ENCODE assay signal across 5 worm cellular contexts in genomic region chrX:15533260-15533659, ce11.
TF ChIP-seq lines count a peak whose summit lies in the region.

No protein-coding gene starts in this region.

TF ChIP-seq in whole organism, L1 larva, 84 proteins besides CTCF, POLR2A, EP300 and RAD21:
- TF ChIP-seq nhr-85 (tag; lab: Kevin White, UChicago) (no peak), egl-13 (tag; optimal IDR thresholded peaks at IDR 0.05; lab: Kevin White, UChicago) (no peak), lin-14 (GFP tag; optimal IDR thresholded peaks at IDR 0.05; lab: Kevin White, UChicago) (peak; percentile 53), efl-1 (optimal IDR thresholded peaks at IDR 0.05; lab: Kevin White, UChicago) (no peak), efl-1 (GFP tag; optimal IDR thresholded peaks at IDR 0.05 in 1 of 2; lab: Kevin White, UChicago) (peak in 1 of 2 experiments; percentile 16), nhr-71 (tag; optimal IDR thresholded peaks at IDR 0.05; lab: Kevin White, UChicago) (peak; percentile 52), sptf-1 (tag; optimal IDR thresholded peaks at IDR 0.05; lab: Kevin White, UChicago) (no peak), egl-27 (tag; optimal IDR thresholded peaks at IDR 0.05; lab: Kevin White, UChicago) (no peak), isw-1 (GFP tag; IDR thresholded peaks at IDR 0.05; lab: Robert Waterston, UW) (no peak), ztf-11 (tag; optimal IDR thresholded peaks at IDR 0.05; lab: Kevin White, UChicago) (no peak), C16A3.4 (tag; optimal IDR thresholded peaks at IDR 0.05; lab: Kevin White, UChicago) (no peak), lsy-2 (tag; optimal IDR thresholded peaks at IDR 0.05; lab: Kevin White, UChicago) (no peak), fkh-8 (tag; optimal IDR thresholded peaks at IDR 0.05; lab: Kevin White, UChicago) (peak; percentile 61), nhr-47 (tag; optimal IDR thresholded peaks at IDR 0.05; lab: Kevin White, UChicago) (peak; percentile 17), swsn-7 (tag; optimal IDR thresholded peaks at IDR 0.05; lab: Kevin White, UChicago) (no peak)

TF ChIP-seq in whole organism, L2 larva, 48 proteins besides CTCF, POLR2A, EP300 and RAD21:
- TF ChIP-seq nhr-237 (tag; optimal IDR thresholded peaks at IDR 0.05; lab: Kevin White, UChicago) (no peak), fos-1 (tag; optimal IDR thresholded peaks at IDR 0.05; lab: Kevin White, UChicago) (no peak), nhr-21 (tag; optimal IDR thresholded peaks at IDR 0.05; lab: Kevin White, UChicago) (peak; percentile 6), lsy-2 (tag; optimal IDR thresholded peaks at IDR 0.05; lab: Kevin White, UChicago) (peak in 1 of 2 experiments; percentile 3)

TF ChIP-seq in whole organism, L4 larva, 104 proteins besides CTCF, POLR2A, EP300 and RAD21:
- TF ChIP-seq daf-16 (GFP tag; optimal IDR thresholded peaks at IDR 0.05; lab: Kevin White, UChicago) (no peak), daf-16 (tag; optimal IDR thresholded peaks at IDR 0.05; lab: Kevin White, UChicago) (no peak), egl-43 (GFP tag; IDR thresholded peaks at IDR 0.05; lab: Robert Waterston, UW) (0 out of 2 replicates have a peak, but pooled peaks have one; percentile 17), fkh-10 (GFP tag; optimal IDR thresholded peaks at IDR 0.05; lab: Kevin White, UChicago) (peak; percentile 20), Y5F2A.4 (GFP tag; optimal IDR thresholded peaks at IDR 0.05; lab: Kevin White, UChicago) (no peak), nhr-77 (tag; optimal IDR thresholded peaks at IDR 0.05; lab: Kevin White, UChicago) (no peak)

TF ChIP-seq in whole organism, late embryonic, 69 proteins besides CTCF, POLR2A, EP300 and RAD21:
- TF ChIP-seq ahr-1 (tag; optimal IDR thresholded peaks at IDR 0.05; lab: Kevin White, UChicago) = no peak
- TF ChIP-seq unc-42 (tag; optimal IDR thresholded peaks at IDR 0.05; lab: Kevin White, UChicago) = peak; percentile 56
- TF ChIP-seq elt-2 (tag; optimal IDR thresholded peaks at IDR 0.05; lab: Kevin White, UChicago) = no peak
- no peak for TF ChIP-seq tbx-7 (tag; optimal IDR thresholded peaks at IDR 0.05; lab: Kevin White, UChicago)
- no peak for TF ChIP-seq F13H6.1 (tag; optimal IDR thresholded peaks at IDR 0.05; lab: Kevin White, UChicago)
- TF ChIP-seq T23F11.4 (GFP tag; optimal IDR thresholded peaks at IDR 0.05; lab: Kevin White, UChicago) = no peak
- no peak for TF ChIP-seq ets-4 (tag; optimal IDR thresholded peaks at IDR 0.05; lab: Kevin White, UChicago)
- TF ChIP-seq gmeb-2 (tag; optimal IDR thresholded peaks at IDR 0.05; lab: Kevin White, UChicago) = no peak

TF ChIP-seq in whole organism, mixed stage, embryonic, 35 proteins besides CTCF, POLR2A, EP300 and RAD21:
- TF ChIP-seq nhr-76 (tag; optimal IDR thresholded peaks at IDR 0.05; lab: Kevin White, UChicago) = no peak
- TF ChIP-seq lsy-2 (tag; optimal IDR thresholded peaks at IDR 0.05; lab: Kevin White, UChicago) = no peak
- peak; percentile 65 for TF ChIP-seq ces-1 (GFP tag; optimal IDR thresholded peaks at IDR 0.05; lab: Kevin White, UChicago)

Comparison
In these comparisons a context has a peak if more than half of its experiments do, and no peak if none do; other contexts are left out.
1. Of the 29 proteins assayed by ChIP-seq in both whole organism, L4 larva and whole organism, L1 larva: peak only in whole organism, L4 larva: fkh-10; only in whole organism, L1 larva: none; in both: none; in neither: 28.